Worm (Caenorhabditis elegans) whole organism, mixed stage, embryonic: ENCODE results near the gene C15F1.2.

ENCODE experiments used
- elt-1 ChIP-seq: sonication (generic microtip); optimal IDR thresholded peaks from 2 replicates; lab custom pipeline; 2017; ENCODE audit warnings: missing genetic modification characterization, mild to moderate bottlenecking, missing compliant biosample characterization, antibody characterized with exemption, moderate library complexity, borderline replicate concordance; ENCODE audit not compliant: insufficient read depth
- nhr-237 ChIP-seq: fragments of 150-350 bp; optimal IDR thresholded peaks from 2 replicates; lab custom pipeline; 2014; ENCODE audit warnings: missing biosample characterization, missing genetic modification characterization
- zip-8 ChIP-seq: fragments of 150-350 bp; optimal IDR thresholded peaks from 2 replicates; lab custom pipeline; 2014; ENCODE audit warnings: missing biosample characterization, missing genetic modification characterization

DNA sequence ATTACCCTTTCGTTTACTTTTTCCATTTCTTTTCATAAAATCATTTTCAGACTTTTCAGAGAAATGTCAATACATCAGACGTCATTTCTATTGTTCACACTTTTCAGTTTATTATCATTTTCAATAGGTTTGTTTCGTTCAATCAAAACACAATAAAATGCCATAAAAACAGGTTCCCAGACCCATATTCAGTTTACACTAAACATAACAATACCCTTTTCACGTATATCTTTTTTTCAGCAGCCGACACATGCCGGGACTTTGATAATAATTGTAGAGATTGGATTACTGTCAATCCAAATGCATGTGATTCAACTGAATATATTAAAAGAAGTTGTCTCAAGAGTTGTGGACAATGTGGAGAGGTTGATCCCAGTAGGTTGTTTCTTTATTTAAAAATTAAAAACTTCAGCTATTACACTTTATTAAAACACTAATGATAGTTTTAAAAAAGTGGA, 10.1 kb downstream of the C15F1.2 start, which contains the start of gene C15F1.1:
- TF ChIP-seq zip-8 (tag; lab: Kevin White, UChicago) (no peak), elt-1 (tag; lab: Kevin White, UChicago) (no peak), nhr-237 (no peak)
